Worm (Caenorhabditis elegans) whole organism, young adult: ENCODE results near the gene ZK809.8.

Experiments used
- C17E4.6 ChIP-seq: fragments of 200-800 bp; sonication (Bioruptor generic); IDR thresholded peaks from 2 replicates; pipeline ENCODE4 v1.3.6; 2022; ENCODE audit warnings: missing genetic modification reagents, missing genetic modification characterization, missing compliant biosample characterization
- F22D6.2 ChIP-seq: sonication (generic microtip); optimal IDR thresholded peaks from 2 replicates; lab custom pipeline; 2016; ENCODE audit warnings: mild to moderate bottlenecking, missing genetic modification characterization, missing compliant biosample characterization
- F33H1.4 ChIP-seq: fragments of 200-800 bp; sonication (Bioruptor generic); IDR thresholded peaks from 2 replicates; pipeline ENCODE4 v1.3.6; 2022; ENCODE audit warnings: missing genetic modification reagents, missing genetic modification characterization, missing compliant biosample characterization
- F37B4.10 ChIP-seq: fragments of 200-800 bp; sonication (Bioruptor generic); IDR thresholded peaks from 2 replicates; pipeline ENCODE4 v1.3.6; 2022; ENCODE audit warnings: missing genetic modification characterization, missing compliant biosample characterization
- F49E8.2 ChIP-seq: sonication (generic microtip); optimal IDR thresholded peaks from 3 replicates; lab custom pipeline; 2017; ENCODE audit warnings: missing genetic modification characterization, mild to moderate bottlenecking, missing compliant biosample characterization, antibody characterized with exemption, moderate library complexity; ENCODE audit not compliant: insufficient read depth
- F55B11.4 ChIP-seq: sonication (generic microtip); optimal IDR thresholded peaks from 2 replicates; lab custom pipeline; 2016; ENCODE audit warnings: missing compliant biosample characterization, missing genetic modification characterization, borderline replicate concordance; ENCODE audit not compliant: insufficient read depth
- F57A8.1 ChIP-seq: fragments of 200-800 bp; sonication (Bioruptor generic); optimal IDR thresholded peaks from 2 replicates; lab custom pipeline; 2018; ENCODE audit warnings: mild to moderate bottlenecking, missing genetic modification characterization, moderate library complexity, missing compliant biosample characterization
- K11D2.4 ChIP-seq: fragments of 200-800 bp; sonication (Bioruptor generic); IDR thresholded peaks from 2 replicates; pipeline ENCODE4 v1.3.6; 2022; ENCODE audit warnings: missing genetic modification reagents, missing genetic modification characterization, missing compliant biosample characterization
- T07F8.4 ChIP-seq: sonication (generic microtip); optimal IDR thresholded peaks from 2 replicates; lab custom pipeline; 2016; ENCODE audit warnings: mild to moderate bottlenecking, missing genetic modification characterization, moderate library complexity, missing compliant biosample characterization
- Y79H2A.3 ChIP-seq: fragments of 200-800 bp; sonication (Bioruptor generic); conservative IDR thresholded peaks from 2 replicates; pipeline ENCODE4 v1.3.6; 2022; ENCODE audit warnings: missing genetic modification reagents, missing genetic modification characterization, missing compliant biosample characterization
- Y95B8A.8 ChIP-seq: fragments of 200-800 bp; sonication (Bioruptor generic); IDR thresholded peaks from 2 replicates; pipeline ENCODE4 v1.3.6; 2022; ENCODE audit warnings: missing genetic modification reagents, missing genetic modification characterization, missing compliant biosample characterization
- ZK185.1 ChIP-seq: sonication (generic microtip); optimal IDR thresholded peaks from 2 replicates; lab custom pipeline; 2016; ENCODE audit warnings: mild to moderate bottlenecking, missing genetic modification characterization, missing compliant biosample characterization; ENCODE audit not compliant: poor library complexity, severe bottlenecking
- ama-1 ChIP-seq, 3 experiments: fragments of 150-350 bp in 1 of 3; sonication (generic microtip) in 2 of 3; optimal IDR thresholded peaks; 2 replicates each; lab custom pipeline; 2014 to 2018; ENCODE audit warnings: missing biosample characterization in 2 of 3, missing genetic modification characterization in 2 of 3, missing genetic modification reagents in 2 of 3
- aptf-3 ChIP-seq: fragments of 200-800 bp; sonication (Bioruptor generic); IDR thresholded peaks from 2 replicates; pipeline ENCODE4 v1.3.6; 2022; ENCODE audit warnings: missing genetic modification characterization, missing compliant biosample characterization
- athp-1 ChIP-seq: sonication (generic microtip); optimal IDR thresholded peaks from 2 replicates; lab custom pipeline; 2017; ENCODE audit warnings: mild to moderate bottlenecking, missing genetic modification characterization, missing compliant biosample characterization
- ccch-3 ChIP-seq: fragments of 200-800 bp; sonication (Bioruptor generic); optimal IDR thresholded peaks from 2 replicates; lab custom pipeline; 2018; ENCODE audit warnings: mild to moderate bottlenecking, missing genetic modification characterization, missing compliant biosample characterization
- cebp-2 ChIP-seq: fragments of 200-800 bp; sonication (Bioruptor generic); IDR thresholded peaks from 2 replicates; pipeline ENCODE4 v1.3.6; 2022; ENCODE audit warnings: missing genetic modification characterization, missing compliant biosample characterization
- ceh-79 ChIP-seq: sonication (generic microtip); optimal IDR thresholded peaks from 2 replicates; lab custom pipeline; 2017; ENCODE audit warnings: mild to moderate bottlenecking, missing genetic modification characterization, missing compliant biosample characterization
- ceh-91 ChIP-seq: fragments of 200-800 bp; sonication (Bioruptor generic); IDR thresholded peaks from 2 replicates; pipeline ENCODE4 v1.3.6; 2022; ENCODE audit warnings: missing genetic modification reagents, missing genetic modification characterization, missing compliant biosample characterization
- die-1 ChIP-seq: sonication (generic microtip); optimal IDR thresholded peaks from 2 replicates; lab custom pipeline; 2016; ENCODE audit warnings: missing genotype, mild to moderate bottlenecking, missing genetic modification characterization, missing compliant biosample characterization
- dpl-1 ChIP-seq: fragments of 150-350 bp; optimal IDR thresholded peaks from 2 replicates; lab custom pipeline; 2014; ENCODE audit warnings: missing biosample characterization, missing genetic modification reagents, missing genetic modification characterization
- fkh-3 ChIP-seq: sonication (generic microtip); optimal IDR thresholded peaks from 2 replicates; lab custom pipeline; 2016; ENCODE audit warnings: mild to moderate bottlenecking, missing genetic modification characterization, missing compliant biosample characterization
- hlh-12 ChIP-seq: sonication (generic microtip); optimal IDR thresholded peaks from 2 replicates; lab custom pipeline; 2016; ENCODE audit warnings: missing genetic modification characterization, missing compliant biosample characterization
- hlh-26 ChIP-seq: fragments of 200-800 bp; sonication (Bioruptor generic); conservative IDR thresholded peaks from 2 replicates; pipeline ENCODE4 v1.3.6; 2022; ENCODE audit warnings: missing genetic modification reagents, missing genetic modification characterization, missing compliant biosample characterization
- hmg-20 ChIP-seq: fragments of 200-800 bp; sonication (Bioruptor generic); IDR thresholded peaks from 2 replicates; pipeline ENCODE4 v1.3.6; 2022; ENCODE audit warnings: missing genetic modification reagents, missing genetic modification characterization, missing compliant biosample characterization
- hrde-1 ChIP-seq: sonication (generic microtip); optimal IDR thresholded peaks from 2 replicates; lab custom pipeline; 2016; ENCODE audit warnings: missing genetic modification characterization, mild to moderate bottlenecking, missing compliant biosample characterization, moderate library complexity, missing genotype, missing genetic modification reagents, borderline replicate concordance
- hsf-1 ChIP-seq: fragments of 200-800 bp; sonication (Bioruptor generic); IDR thresholded peaks from 2 replicates; pipeline ENCODE4 v1.3.6; 2022; ENCODE audit warnings: missing genetic modification reagents, missing genetic modification characterization, missing compliant biosample characterization
- lsl-1 ChIP-seq: fragments of 200-800 bp; sonication (Bioruptor generic); optimal IDR thresholded peaks from 2 replicates; lab custom pipeline; 2018; ENCODE audit warnings: mild to moderate bottlenecking, missing genetic modification characterization, moderate library complexity, missing compliant biosample characterization
- madf-6 ChIP-seq: fragments of 200-800 bp; sonication (Bioruptor generic); IDR thresholded peaks from 2 replicates; pipeline ENCODE4 v1.3.6; 2022; ENCODE audit warnings: missing genetic modification reagents, missing genetic modification characterization, missing compliant biosample characterization
- madf-8 ChIP-seq: fragments of 200-800 bp; sonication (Bioruptor generic); conservative IDR thresholded peaks from 2 replicates; pipeline ENCODE4 v1.3.6; 2022; ENCODE audit warnings: missing genetic modification reagents, missing genetic modification characterization, missing compliant biosample characterization
- mel-28 ChIP-seq: sonication (generic microtip); optimal IDR thresholded peaks from 2 replicates; lab custom pipeline; 2016; ENCODE audit warnings: borderline replicate concordance, mild to moderate bottlenecking, missing genetic modification characterization, missing compliant biosample characterization
- mxl-1 ChIP-seq: sonication (generic microtip); optimal IDR thresholded peaks from 2 replicates; lab custom pipeline; 2016; ENCODE audit warnings: missing genetic modification characterization, missing compliant biosample characterization
- nhr-120 ChIP-seq: fragments of 200-800 bp; sonication (Bioruptor generic); IDR thresholded peaks from 2 replicates; pipeline ENCODE4 v1.3.6; 2022; ENCODE audit warnings: missing genetic modification characterization, missing compliant biosample characterization
- nhr-179 ChIP-seq: sonication (generic microtip); optimal IDR thresholded peaks from 2 replicates; lab custom pipeline; 2016; ENCODE audit warnings: mild to moderate bottlenecking, missing genetic modification characterization, missing compliant biosample characterization
- nhr-80 ChIP-seq: sonication (generic microtip); optimal IDR thresholded peaks from 2 replicates; lab custom pipeline; 2016; ENCODE audit warnings: missing genetic modification characterization, missing compliant biosample characterization
- pha-4 ChIP-seq: fragments of 150-350 bp; sonication (generic microtip); optimal IDR thresholded peaks from 2 replicates; lab custom pipeline; 2014; ENCODE audit warnings: missing biosample characterization, missing genetic modification reagents, missing genetic modification characterization
- rec-8 ChIP-seq, 2 experiments: sonication (generic microtip); optimal IDR thresholded peaks; 2 replicates each; lab custom pipeline; 2016; ENCODE audit warnings: mild to moderate bottlenecking in 2 of 2, missing genetic modification characterization in 2 of 2, missing genetic modification reagents in 2 of 2, missing genotype in 2 of 2, missing biosample characterization in 1 of 2, missing compliant biosample characterization in 1 of 2, moderate library complexity in 1 of 2
- repo-1 ChIP-seq: sonication (generic microtip); optimal IDR thresholded peaks from 2 replicates; lab custom pipeline; 2017; ENCODE audit warnings: mild to moderate bottlenecking, missing genetic modification characterization, missing compliant biosample characterization
- snpc-1.1 ChIP-seq: sonication (generic microtip); optimal IDR thresholded peaks from 2 replicates; lab custom pipeline; 2017; ENCODE audit warnings: missing genetic modification characterization, mild to moderate bottlenecking, missing compliant biosample characterization, antibody characterized with exemption, moderate library complexity, missing genotype, missing genetic modification reagents; ENCODE audit not compliant: insufficient read depth
- snpc-4 ChIP-seq, 5 experiments: fragments of 150-350 bp in 1 of 5; sonication (generic microtip) in 4 of 5; optimal IDR thresholded peaks; 2 replicates each; lab custom pipeline; 2014 to 2018; ENCODE audit warnings: missing genetic modification characterization in 5 of 5, missing biosample characterization in 3 of 5, antibody characterized with exemption in 2 of 5, mild to moderate bottlenecking in 2 of 5, missing compliant biosample characterization in 2 of 5, missing genotype in 2 of 5, moderate library complexity in 2 of 5, missing genetic modification reagents in 1 of 5
- unc-130 ChIP-seq: sonication (generic microtip); optimal IDR thresholded peaks from 2 replicates; lab custom pipeline; 2016; ENCODE audit warnings: missing genetic modification reagents, missing genetic modification characterization, missing compliant biosample characterization
- ztf-22 ChIP-seq: fragments of 200-800 bp; sonication (Bioruptor generic); optimal IDR thresholded peaks from 2 replicates; lab custom pipeline; 2018; ENCODE audit warnings: mild to moderate bottlenecking, missing genetic modification characterization, moderate library complexity, missing compliant biosample characterization
- ztf-25 ChIP-seq: fragments of 200-800 bp; sonication (Bioruptor generic); IDR thresholded peaks from 2 replicates; pipeline ENCODE4 v1.3.6; 2022; ENCODE audit warnings: missing genetic modification reagents, missing genetic modification characterization, missing compliant biosample characterization
- ztf-3 ChIP-seq: fragments of 200-800 bp; sonication (Bioruptor generic); optimal IDR thresholded peaks from 2 replicates; lab custom pipeline; 2018; ENCODE audit warnings: mild to moderate bottlenecking, missing genetic modification characterization, missing compliant biosample characterization

Gene ZK809.8

ce11 chrIV:11656144-11656780, 7.4 kb upstream of the ZK809.8 start, which contains the start of gene ZK809.5:
Gene ZK809.5 (plus strand): TSS chrIV:11656730.
- TF ChIP-seq madf-8 (GFP tag; lab: Robert Waterston, UW) (no peak), rec-8 (tag; optimal IDR thresholded peaks at IDR 0.05; lab: Kevin White, UChicago) (no peak), F33H1.4 (GFP tag; lab: Robert Waterston, UW) (no peak), Y95B8A.8 (GFP tag; lab: Robert Waterston, UW) (no peak), Y79H2A.3 (GFP tag; lab: Robert Waterston, UW) (no peak), ztf-25 (GFP tag; lab: Robert Waterston, UW) (no peak), C17E4.6 (no peak), lsl-1 (no peak), mel-28 (tag; lab: Kevin White, UChicago) (no peak), fkh-3 (tag; lab: Kevin White, UChicago) (no peak), hmg-20 (no peak), ccch-3 (GFP tag; lab: Kevin White, UChicago) (no peak)
- TF ChIP-seq, all 124 proteins: peak for 0

- no peak for TF ChIP-seq hlh-12 (tag; lab: Kevin White, UChicago)
- TF ChIP-seq ztf-22 (GFP tag; lab: Kevin White, UChicago), result no peak
- TF ChIP-seq mxl-1 (tag; lab: Kevin White, UChicago), result no peak
- no peak for TF ChIP-seq hsf-1
- TF ChIP-seq F57A8.1 (GFP tag; lab: Kevin White, UChicago), result no peak
- TF ChIP-seq snpc-4 (GFP tag; optimal IDR thresholded peaks at IDR 0.05; lab: Kevin White, UChicago), result no peak
- no peak for TF ChIP-seq snpc-4 (tag; optimal IDR thresholded peaks at IDR 0.05; lab: Kevin White, UChicago)
- no peak for TF ChIP-seq madf-6 (GFP tag; lab: Robert Waterston, UW)
- TF ChIP-seq hrde-1, result no peak
- no peak for TF ChIP-seq repo-1 (tag; lab: Kevin White, UChicago)
- no peak for TF ChIP-seq ama-1 (optimal IDR thresholded peaks at IDR 0.05; lab: Kevin White, UChicago)
- TF ChIP-seq ama-1 (GFP tag; optimal IDR thresholded peaks at IDR 0.05; lab: Kevin White, UChicago), result no peak
- TF ChIP-seq F37B4.10 (GFP tag; lab: Robert Waterston, UW), result no peak
- no peak for TF ChIP-seq snpc-1.1 (tag; lab: Kevin White, UChicago)
- no peak for TF ChIP-seq hlh-26
- TF ChIP-seq athp-1, result no peak
- no peak for TF ChIP-seq cebp-2 (GFP tag; lab: Robert Waterston, UW)
- TF ChIP-seq madf-8 (GFP tag; lab: Robert Waterston, UW), result no peak
- TF ChIP-seq ZK185.1 (tag; lab: Kevin White, UChicago), result no peak
- no peak for TF ChIP-seq nhr-80 (tag; lab: Kevin White, UChicago)
- TF ChIP-seq pha-4 (tag; lab: Kevin White, UChicago), result no peak
- no peak for TF ChIP-seq ztf-3
Observed at ce11 chrIV:11655370-11655769, 6.5 kb upstream of the ZK809.8 start, which contains the start of gene ent-1. Gene ent-1 (minus strand): TSS chrIV:11655470.

DNA sequence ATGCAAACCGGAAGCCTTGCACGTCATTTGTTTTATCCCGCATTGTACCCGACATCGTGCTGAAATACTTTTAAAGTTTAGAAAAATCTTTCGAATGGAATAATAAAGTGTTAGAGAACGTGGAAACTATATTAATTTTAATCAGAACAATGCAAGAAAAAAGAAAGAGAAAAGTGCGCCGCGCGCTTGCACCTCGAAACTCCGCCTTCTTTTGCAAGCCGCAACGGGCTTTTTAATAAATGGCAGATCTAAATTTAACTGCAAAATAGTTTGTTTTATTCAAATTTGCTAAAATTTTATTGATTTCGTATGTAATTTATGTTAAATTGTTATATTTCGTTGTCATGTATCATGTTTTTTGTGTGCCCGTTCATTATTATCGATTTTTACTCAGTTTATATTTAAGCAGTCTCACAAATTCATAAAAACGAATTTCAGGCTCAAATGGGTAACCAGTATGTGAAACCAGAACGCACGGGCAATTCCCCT, 3.1 kb upstream of the ZK809.8 start, which contains the start of the genes acl-3 and ndub-6:
acl-3 (minus strand) TSS at position 59 of the 489 bp plus-strand sequence.
ndub-6 (plus strand) TSS at position 439 of the 489 bp plus-strand sequence.
- no peak for TF ChIP-seq rec-8 (tag; optimal IDR thresholded peaks at IDR 0.05; lab: Kevin White, UChicago)
- TF ChIP-seq aptf-3 (GFP tag; lab: Robert Waterston, UW), result no peak
- no peak for TF ChIP-seq F55B11.4 (tag; lab: Kevin White, UChicago)
- no peak for TF ChIP-seq die-1 (tag; lab: Kevin White, UChicago)
- no peak for TF ChIP-seq F49E8.2 (tag; lab: Kevin White, UChicago)
- TF ChIP-seq ceh-79 (tag; lab: Kevin White, UChicago), result no peak
- no peak for TF ChIP-seq nhr-120 (GFP tag; lab: Robert Waterston, UW)
- no peak for TF ChIP-seq hmg-20
- TF ChIP-seq K11D2.4 (GFP tag; lab: Robert Waterston, UW), result no peak
- TF ChIP-seq snpc-4 (GFP tag; optimal IDR thresholded peaks at IDR 0.05; lab: Kevin White, UChicago), result no peak
- TF ChIP-seq snpc-4 (tag; optimal IDR thresholded peaks at IDR 0.05; lab: Kevin White, UChicago), result no peak
- TF ChIP-seq dpl-1 (GFP tag; lab: Kevin White, UChicago), result no peak
- TF ChIP-seq ceh-91 (GFP tag; lab: Robert Waterston, UW), result no peak
- TF ChIP-seq F22D6.2, result no peak
- TF ChIP-seq unc-130 (GFP tag; lab: Kevin White, UChicago), result no peak
- no peak for TF ChIP-seq nhr-179 (tag; lab: Kevin White, UChicago)
- no peak for TF ChIP-seq T07F8.4
